Worm (Caenorhabditis elegans): Measurements from ENCODE around the gene ehs-1.

ce11 chrII:5792490-5792889 lies 28.0 kb upstream of the ehs-1 start, which contains the start of gene K05F1.14:
- TF ChIP-seq ceh-36 (tag; optimal IDR thresholded peaks at IDR 0.05) (no peak), ama-1 (optimal IDR thresholded peaks at IDR 0.05) (no peak), tbx-37 (GFP tag; conservative IDR thresholded peaks at IDR 0.05) (no peak), hmg-4 (GFP tag; optimal IDR thresholded peaks at IDR 0.05) (no peak), F13C5.2 (tag; optimal IDR thresholded peaks at IDR 0.05) (no peak), ceh-13 (GFP tag; optimal IDR thresholded peaks at IDR 0.05) (no peak), flt-1 (GFP tag; IDR thresholded peaks at IDR 0.05) (no peak), hnd-1 (tag; optimal IDR thresholded peaks at IDR 0.05) (no peak), aly-1 (tag; optimal IDR thresholded peaks at IDR 0.05) (no peak), tra-4 (tag; optimal IDR thresholded peaks at IDR 0.05) (no peak), sea-1 (GFP tag; conservative IDR thresholded peaks at IDR 0.05) (no peak), hmbx-1 (tag; optimal IDR thresholded peaks at IDR 0.05) (no peak), pes-1 (GFP tag; IDR thresholded peaks at IDR 0.05) (no peak), ets-7 (tag; optimal IDR thresholded peaks at IDR 0.05) (no peak)

Measured in whole organism, early embryonic.